Fruit fly (Drosophila melanogaster) whole organism, embryonic: ENCODE results near the gene Utx.

Source experiments
- Antp ChIP-seq: fragments of 200-800 bp; sonication (Bioruptor generic); optimal IDR thresholded peaks from 3 replicates; lab custom pipeline; 2016; ENCODE audit warnings: missing biosample characterization, missing genetic modification characterization
- Bteb2 ChIP-seq: fragments of 200-800 bp; sonication (Bioruptor generic); optimal IDR thresholded peaks from 2 replicates; lab custom pipeline; 2016; ENCODE audit warnings: missing biosample characterization, missing genetic modification characterization
- CG10366 ChIP-seq: fragments of 200-800 bp; sonication (Bioruptor generic); IDR thresholded peaks from 2 replicates; pipeline ENCODE4 v1.3.6; 2022; ENCODE audit warnings: missing biosample characterization, missing genetic modification characterization
- CG10431 ChIP-seq: fragments of 200-800 bp; sonication (Bioruptor generic); optimal IDR thresholded peaks from 3 replicates; lab custom pipeline; 2018; ENCODE audit warnings: missing biosample characterization, mild to moderate bottlenecking, missing genetic modification characterization
- CG10565 ChIP-seq: fragments of 200-800 bp; sonication (Bioruptor generic); optimal IDR thresholded peaks from 3 replicates; lab custom pipeline; 2016; ENCODE audit warnings: missing biosample characterization, mild to moderate bottlenecking, missing genetic modification characterization
- CG10979 ChIP-seq: fragments of 200-800 bp; sonication (Bioruptor generic); optimal IDR thresholded peaks from 2 replicates; lab custom pipeline; 2018; ENCODE audit warnings: missing biosample characterization, mild to moderate bottlenecking, missing genetic modification characterization, moderate library complexity
- CG14050 ChIP-seq: fragments of 200-800 bp; sonication (Bioruptor generic); IDR thresholded peaks from 3 replicates; pipeline ENCODE4 v1.3.6; 2022; ENCODE audit warnings: missing biosample characterization, missing genetic modification characterization
- CG14710 ChIP-seq: fragments of 200-800 bp; sonication (Bioruptor generic); optimal IDR thresholded peaks from 3 replicates; lab custom pipeline; 2019; ENCODE audit warnings: missing biosample characterization, mild to moderate bottlenecking, missing genetic modification characterization, moderate library complexity
- CG16813 ChIP-seq: fragments of 200-800 bp; sonication (Bioruptor generic); IDR thresholded peaks from 3 replicates; pipeline ENCODE4 v1.3.6; 2022; ENCODE audit warnings: missing biosample characterization, missing genetic modification characterization; ENCODE audit not compliant: partially characterized antibody
- CG18619 ChIP-seq: fragments of 200-800 bp; sonication (Bioruptor generic); optimal IDR thresholded peaks from 3 replicates; lab custom pipeline; 2017; ENCODE audit warnings: missing biosample characterization, mild to moderate bottlenecking, missing genetic modification characterization
- CG31224 ChIP-seq: fragments of 200-800 bp; sonication (Bioruptor generic); IDR thresholded peaks from 2 replicates; pipeline ENCODE4 v1.3.6; 2022; ENCODE audit warnings: missing biosample characterization, missing genetic modification characterization
- CG33213 ChIP-seq: fragments of 200-800 bp; sonication (Bioruptor generic); optimal IDR thresholded peaks from 3 replicates; lab custom pipeline; 2016; ENCODE audit warnings: missing biosample characterization, missing genetic modification characterization
- CG3407 ChIP-seq: fragments of 200-800 bp; sonication (Bioruptor generic); optimal IDR thresholded peaks from 2 replicates; lab custom pipeline; 2018; ENCODE audit warnings: missing biosample characterization, mild to moderate bottlenecking, missing genetic modification characterization
- CG3847 ChIP-seq: fragments of 200-800 bp; sonication (Bioruptor generic); IDR thresholded peaks from 2 replicates; pipeline ENCODE4 v1.3.6; 2022; ENCODE audit warnings: missing biosample characterization, missing genetic modification characterization
- CG4854 ChIP-seq: fragments of 200-800 bp; sonication (Bioruptor generic); optimal IDR thresholded peaks from 2 replicates; lab custom pipeline; 2016; ENCODE audit warnings: missing biosample characterization, missing genetic modification characterization, inconsistent platforms
- CG5245 ChIP-seq: fragments of 200-800 bp; sonication (Bioruptor generic); optimal IDR thresholded peaks from 3 replicates; lab custom pipeline; 2016; ENCODE audit warnings: missing biosample characterization, missing genetic modification characterization
- Dad ChIP-seq: fragments of 200-800 bp; sonication (Bioruptor generic); optimal IDR thresholded peaks from 3 replicates; lab custom pipeline; 2016; ENCODE audit warnings: missing biosample characterization, missing genetic modification characterization
- Dek ChIP-seq: fragments of 200-800 bp; sonication (Bioruptor generic); optimal IDR thresholded peaks from 3 replicates; lab custom pipeline; 2019; ENCODE audit warnings: missing biosample characterization, mild to moderate bottlenecking, missing genetic modification characterization, moderate library complexity
- Dip2 ChIP-seq: fragments of 200-800 bp; sonication (Bioruptor generic); IDR thresholded peaks from 2 replicates; pipeline ENCODE4 v1.3.6; 2022; ENCODE audit warnings: missing biosample characterization, missing genetic modification characterization
- Fer3 ChIP-seq: fragments of 200-800 bp; sonication (Bioruptor generic); optimal IDR thresholded peaks from 2 replicates; lab custom pipeline; 2018; ENCODE audit warnings: missing biosample characterization, mild to moderate bottlenecking, missing genetic modification characterization, moderate library complexity
- Gug ChIP-seq: fragments of 200-800 bp; sonication (Bioruptor generic); IDR thresholded peaks from 4 replicates; pipeline ENCODE4 v1.3.6; 2022; ENCODE audit warnings: missing biosample characterization, missing genetic modification characterization
- HLH54F ChIP-seq: fragments of 200-800 bp; sonication (Bioruptor generic); optimal IDR thresholded peaks from 3 replicates; lab custom pipeline; 2016; ENCODE audit warnings: missing biosample characterization, missing genetic modification characterization
- Hmr ChIP-seq: fragments of 200-800 bp; sonication (Bioruptor generic); optimal IDR thresholded peaks from 3 replicates; lab custom pipeline; 2017; ENCODE audit warnings: mild to moderate bottlenecking, missing biosample characterization, missing genetic modification reagents, missing genetic modification characterization
- Hr51 ChIP-seq, 2 experiments: fragments of 200-800 bp; sonication (Bioruptor generic); optimal IDR thresholded peaks; 2 replicates in 1 of 2; 3 replicates in 1 of 2; lab custom pipeline; 2016 to 2018; ENCODE audit warnings: missing biosample characterization in 2 of 2, missing genetic modification characterization in 2 of 2, mild to moderate bottlenecking in 1 of 2, moderate library complexity in 1 of 2
- Sox100B ChIP-seq: fragments of 200-800 bp; sonication (Bioruptor generic); optimal IDR thresholded peaks from 3 replicates; lab custom pipeline; 2018; ENCODE audit warnings: missing biosample characterization, mild to moderate bottlenecking, missing genetic modification characterization
- Trl ChIP-seq, 3 experiments: fragments of >200 bp in 2 of 3; fragments of 200-800 bp in 1 of 3; sonication (Bioruptor generic) in 1 of 3; optimal IDR thresholded peaks; 2 replicates in 1 of 3; 3 replicates in 2 of 3; lab custom pipeline; 2016 to 2017; ENCODE audit warnings: missing biosample characterization in 1 of 3, missing genetic modification characterization in 1 of 3
- amos ChIP-seq: fragments of 200-800 bp; sonication (Bioruptor generic); IDR thresholded peaks from 2 replicates; pipeline ENCODE4 v1.3.6; 2022; ENCODE audit warnings: missing biosample characterization, missing genetic modification characterization; ENCODE audit not compliant: partially characterized antibody
- br ChIP-seq: fragments of >200 bp; optimal IDR thresholded peaks from 2 replicates; lab custom pipeline; 2017
- cad ChIP-seq: fragments of >200 bp; optimal IDR thresholded peaks from 2 replicates; lab custom pipeline; 2017; ENCODE audit warnings: missing biosample characterization, missing genetic modification characterization
- cwo ChIP-seq: fragments of 200-800 bp; sonication (Bioruptor generic); optimal IDR thresholded peaks from 3 replicates; lab custom pipeline; 2017; ENCODE audit warnings: missing biosample characterization, missing genetic modification characterization, mild to moderate bottlenecking, moderate library complexity, missing genetic modification reagents
- dimm ChIP-seq: fragments of 200-800 bp; sonication (Bioruptor generic); IDR thresholded peaks from 2 replicates; pipeline ENCODE4 v1.3.6; 2022; ENCODE audit warnings: missing biosample characterization, missing genetic modification characterization
- disco-r ChIP-seq: fragments of 200-800 bp; sonication (Bioruptor generic); optimal IDR thresholded peaks from 2 replicates; lab custom pipeline; 2016; ENCODE audit warnings: missing biosample characterization, missing genetic modification characterization
- hth ChIP-seq: fragments of >200 bp; optimal IDR thresholded peaks from 2 replicates; lab custom pipeline; 2017; ENCODE audit warnings: inconsistent platforms
- ind ChIP-seq: fragments of 200-800 bp; sonication (Bioruptor generic); optimal IDR thresholded peaks from 3 replicates; lab custom pipeline; 2016; ENCODE audit warnings: missing biosample characterization, missing genetic modification characterization
- nerfin-1 ChIP-seq: fragments of 200-800 bp; sonication (Bioruptor generic); optimal IDR thresholded peaks from 3 replicates; lab custom pipeline; 2019; ENCODE audit warnings: missing biosample characterization, mild to moderate bottlenecking, missing genetic modification characterization, moderate library complexity
- nerfin-2 ChIP-seq: fragments of 200-800 bp; sonication (Bioruptor generic); IDR thresholded peaks from 2 replicates; pipeline ENCODE4 v1.3.6; 2022; ENCODE audit warnings: missing biosample characterization, missing genetic modification characterization; ENCODE audit not compliant: partially characterized antibody
- oc ChIP-seq: fragments of 200-800 bp; sonication (Bioruptor generic); optimal IDR thresholded peaks from 2 replicates; lab custom pipeline; 2018; ENCODE audit warnings: missing biosample characterization, mild to moderate bottlenecking, missing genetic modification characterization, moderate library complexity
- onecut ChIP-seq: fragments of 200-800 bp; sonication (Bioruptor generic); IDR thresholded peaks from 2 replicates; pipeline ENCODE4 v1.3.6; 2022; ENCODE audit warnings: missing biosample characterization, missing genetic modification characterization
- pb ChIP-seq: fragments of 200-800 bp; sonication (Bioruptor generic); optimal IDR thresholded peaks from 3 replicates; lab custom pipeline; 2016; ENCODE audit warnings: missing biosample characterization, missing genetic modification characterization
- pum ChIP-seq: fragments of 200-800 bp; sonication (Bioruptor generic); optimal IDR thresholded peaks from 2 replicates; lab custom pipeline; 2016; ENCODE audit warnings: missing biosample characterization, missing genetic modification characterization
- ro ChIP-seq: fragments of 200-800 bp; sonication (Bioruptor generic); IDR thresholded peaks from 2 replicates; pipeline ENCODE4 v1.3.6; 2022; ENCODE audit warnings: missing biosample characterization, missing genetic modification characterization
- run ChIP-seq: fragments of 200-800 bp; sonication (Bioruptor generic); optimal IDR thresholded peaks from 3 replicates; lab custom pipeline; 2018; ENCODE audit warnings: missing biosample characterization, mild to moderate bottlenecking, missing genetic modification characterization
- sima ChIP-seq: fragments of 200-800 bp; sonication (Bioruptor generic); optimal IDR thresholded peaks from 2 replicates; lab custom pipeline; 2016; ENCODE audit warnings: missing biosample characterization, missing genetic modification characterization
- slp2 ChIP-seq: fragments of 200-800 bp; sonication (Bioruptor generic); optimal IDR thresholded peaks from 2 replicates; lab custom pipeline; 2016; ENCODE audit warnings: missing biosample characterization, missing genetic modification characterization
- sna ChIP-seq: fragments of 200-800 bp; sonication (Bioruptor generic); IDR thresholded peaks from 2 replicates; pipeline ENCODE4 v1.3.6; 2022; ENCODE audit warnings: missing biosample characterization, missing genetic modification characterization; ENCODE audit not compliant: partially characterized antibody
- tup ChIP-seq: fragments of 200-800 bp; sonication (Bioruptor generic); optimal IDR thresholded peaks from 2 replicates; lab custom pipeline; 2016; ENCODE audit warnings: missing biosample characterization, mild to moderate bottlenecking, missing genetic modification characterization, moderate library complexity
- twi ChIP-seq: fragments of 200-800 bp; optimal IDR thresholded peaks from 2 replicates; lab custom pipeline; 2019; ENCODE audit warnings: missing biosample characterization, mild to moderate bottlenecking, missing genetic modification characterization, moderate library complexity
- wek ChIP-seq: fragments of 200-800 bp; sonication (Bioruptor generic); optimal IDR thresholded peaks from 3 replicates; lab custom pipeline; 2018; ENCODE audit warnings: missing biosample characterization, mild to moderate bottlenecking, missing genetic modification characterization, moderate library complexity
- wor ChIP-seq: fragments of 200-800 bp; sonication (Bioruptor generic); IDR thresholded peaks from 2 replicates; pipeline ENCODE4 v1.3.6; 2022; ENCODE audit warnings: missing biosample characterization, missing genetic modification characterization

Utx gene

DNA sequence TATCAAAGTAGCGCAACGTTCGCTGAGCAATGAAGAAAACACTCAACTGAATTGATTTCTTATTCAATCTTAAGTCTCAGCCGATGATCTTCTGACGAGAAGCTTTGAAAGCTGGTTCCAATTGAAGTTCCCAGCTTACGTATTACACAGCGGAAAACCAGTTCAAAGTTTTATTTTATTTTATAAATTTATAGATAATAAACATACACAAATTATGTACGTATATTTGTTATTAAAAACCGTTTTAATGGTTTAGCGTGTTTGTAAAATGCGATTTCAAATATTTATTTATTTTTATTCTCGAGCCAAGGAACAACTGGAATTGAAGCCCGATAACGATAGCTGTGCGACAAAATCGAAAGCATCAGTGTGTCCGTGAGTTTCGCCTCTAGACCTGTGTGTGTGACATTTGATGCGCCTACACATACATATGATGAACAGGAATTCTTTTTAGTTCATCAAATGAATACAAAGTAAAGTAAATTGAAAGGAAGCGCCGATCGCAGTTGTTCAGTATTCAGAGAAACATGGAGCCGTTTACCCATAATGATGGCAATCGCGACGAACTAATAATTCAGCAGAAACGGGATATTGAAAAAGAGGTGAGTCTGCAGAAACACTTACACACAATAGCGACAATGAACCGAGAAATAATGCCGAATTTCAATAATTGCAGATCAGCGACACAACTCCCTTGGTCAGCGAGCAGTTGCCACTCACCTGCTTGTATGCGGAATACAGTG is 28.1 kb upstream of the Utx start, which contains the start of the genes CG5390 and CG4968 (continued):
- TF ChIP-seq Bteb2 (GFP tag; lab: Kevin White, UChicago) (no peak), cad (no peak), oc (tag; lab: Kevin White, UChicago) (no peak), Gug (no peak), Fer3 (tag; lab: Kevin White, UChicago) (peak; percentile 77), pum (GFP tag; lab: Kevin White, UChicago) (no peak), disco-r (GFP tag; lab: Kevin White, UChicago) (peak; percentile 10), Sox100B (peak; percentile 65), amos (GFP tag; lab: Robert Waterston, UW) (no peak; the same call in 1 of the 2 replicates), cwo (GFP tag; lab: Kevin White, UChicago) (no peak), hth (lab: Kevin White, UChicago) (no peak), Dek (tag; lab: Kevin White, UChicago) (no peak), CG3407 (peak; percentile 56), CG3847 (GFP tag; lab: Robert Waterston, UW) (peak; percentile 64), Dad (GFP tag; lab: Kevin White, UChicago) (peak; percentile 8), wek (GFP tag; lab: Kevin White, UChicago) (no peak), nerfin-2 (GFP tag; lab: Robert Waterston, UW) (no peak), CG5245 (GFP tag; lab: Kevin White, UChicago) (no peak), CG10431 (peak; percentile 39), onecut (GFP tag; lab: Robert Waterston, UW) (peak; percentile 44), CG16813 (GFP tag; lab: Robert Waterston, UW) (peak; percentile 32; the same call in 1 of the 3 replicates), CG10366 (GFP tag; lab: Robert Waterston, UW) (peak; percentile 72), pb (GFP tag; lab: Kevin White, UChicago) (no peak), CG4854 (GFP tag; lab: Kevin White, UChicago) (no peak), slp2 (no peak), tup (GFP tag; lab: Kevin White, UChicago) (peak; percentile 35), CG14710 (tag; lab: Kevin White, UChicago) (peak; percentile 70), CG18619 (peak; percentile 38), Hmr (GFP tag; lab: Kevin White, UChicago) (peak; percentile 85), run (tag; lab: Kevin White, UChicago) (no peak), CG10565 (no peak), Dip2 (GFP tag; lab: Robert Waterston, UW) (no peak), twi (tag; lab: Kevin White, UChicago) (peak; percentile 43), Hr51 (GFP tag; optimal IDR thresholded peaks at IDR 0.05; lab: Kevin White, UChicago) (peak; percentile 30 to 83), CG14050 (GFP tag; lab: Robert Waterston, UW) (peak; percentile 30; the same call in 1 of the 3 replicates), CG31224 (GFP tag; lab: Robert Waterston, UW) (peak; percentile 45; the same call in 1 of the 2 replicates), ind (peak; percentile 53), Antp (GFP tag; lab: Kevin White, UChicago) (peak; percentile 6), br (lab: Kevin White, UChicago) (no peak), wor (no peak), ro (GFP tag; lab: Robert Waterston, UW) (no peak), Trl (optimal IDR thresholded peaks at IDR 0.05; lab: Kevin White, UChicago) (no peak), Trl (GFP tag; optimal IDR thresholded peaks at IDR 0.05; lab: Kevin White, UChicago) (no peak), sima (no peak), CG33213 (GFP tag; lab: Kevin White, UChicago) (peak; percentile 22), HLH54F (peak; percentile 6), CG10979 (tag; lab: Kevin White, UChicago) (peak; percentile 62), sna (no peak), nerfin-1 (tag; lab: Kevin White, UChicago) (peak; percentile 60), dimm (GFP tag; lab: Robert Waterston, UW) (no peak)
